Fruit fly (Drosophila melanogaster) ovary, adult (tissue): ENCODE data around the gene CG9458.

Experiments
- CG17801 ChIP-seq: fragments of 200-800 bp; optimal IDR thresholded peaks from 2 replicates; lab custom pipeline; 2019; ENCODE audit warnings: missing biosample characterization, mild to moderate bottlenecking, missing genetic modification characterization, moderate library complexity; ENCODE audit not compliant: partially characterized antibody

CG9458 gene

dm6 chr3R:9800644-9801330, 18.9 kb downstream of the CG9458 start, which contains the start of the genes CG9467 and CG8526:
Gene CG9467, minus strand, starts transcription at chr3R:9801026.
Gene CG8526, plus strand, starts transcription at chr3R:9801280.
- TF ChIP-seq CG17801 (GFP tag; lab: Kevin White, UChicago), result peak; percentile 8

dm6 chr3R:9793018-9793417, 26.7 kb downstream of the CG9458 start, which contains the start of gene CG8516:
Gene CG8516, plus strand, starts transcription at chr3R:9793295.
- peak; percentile 51 for TF ChIP-seq CG17801 (GFP tag; lab: Kevin White, UChicago)

- peak; percentile 84 for TF ChIP-seq CG17801 (GFP tag; lab: Kevin White, UChicago)
These were observed 28.4 kb downstream of the CG9458 start, which contains the start of the genes CG12945 and CG8507 for dm6 chr3R:9791177-9791806. Gene CG12945, minus strand, starts transcription at chr3R:9791221. Gene CG8507, plus strand, starts transcription at chr3R:9791483.

dm6 chr3R:9784341-9785062, 35.2 kb downstream of the CG9458 start, which contains the start of the genes MtnA and CG8500:
Gene MtnA, minus strand, starts transcription at chr3R:9784370.
Gene CG8500, plus strand, starts transcription at chr3R:9784653.
- no peak for TF ChIP-seq CG17801 (GFP tag; lab: Kevin White, UChicago)

- TF ChIP-seq CG17801 (GFP tag; lab: Kevin White, UChicago), result peak; percentile 55
These were observed 36.3 kb downstream of the CG9458 start for dm6 chr3R:9783240-9783917.

- TF ChIP-seq CG17801 (GFP tag; lab: Kevin White, UChicago), result no peak
These were observed 39.9 kb downstream of the CG9458 start, which contains the start of gene CG12947 for dm6 chr3R:9779764-9780163. Gene CG12947, plus strand, starts transcription at chr3R:9780064.

dm6 chr3R:9777941-9778360, 41.7 kb downstream of the CG9458 start, which contains the start of gene RpS29:
Gene RpS29, plus strand, starts transcription at chr3R:9778042.
- TF ChIP-seq CG17801 (GFP tag; lab: Kevin White, UChicago), result peak; percentile 81

- TF ChIP-seq CG17801 (GFP tag; lab: Kevin White, UChicago), result no peak
These were observed 44.9 kb downstream of the CG9458 start, which contains the start of gene topi for dm6 chr3R:9774821-9775220. Gene topi, plus strand, starts transcription at chr3R:9775121.

- no peak for TF ChIP-seq CG17801 (GFP tag; lab: Kevin White, UChicago)
These were observed 45.5 kb downstream of the CG9458 start, which contains the start of gene Whamy for dm6 chr3R:9774147-9774546. Gene Whamy, minus strand, starts transcription at chr3R:9774419.

- TF ChIP-seq CG17801 (GFP tag; lab: Kevin White, UChicago), result peak; percentile 95
These were observed 48.1 kb downstream of the CG9458 start, which contains the start of gene CG9471 for dm6 chr3R:9771519-9771972. Gene CG9471, minus strand, starts transcription at chr3R:9771542.

dm6 chr3R:9770127-9770526, 49.5 kb downstream of the CG9458 start:
- TF ChIP-seq CG17801 (GFP tag; lab: Kevin White, UChicago), result no peak
